Fruit fly (Drosophila melanogaster) whole organism, embryonic: ENCODE data around the gene CG33723.

Experiments
- CG8359 ChIP-seq: fragments of 200-800 bp; sonication (Bioruptor generic); optimal IDR thresholded peaks from 2 replicates; lab custom pipeline; 2017; ENCODE audit warnings: missing biosample characterization, mild to moderate bottlenecking, missing genetic modification characterization, borderline replicate concordance
- Sry-δ ChIP-seq: fragments of 200-800 bp; sonication (Bioruptor generic); optimal IDR thresholded peaks from 2 replicates; lab custom pipeline; 2016; ENCODE audit warnings: missing biosample characterization, missing genetic modification characterization
- tap ChIP-seq: fragments of 200-800 bp; optimal IDR thresholded peaks from 3 replicates; lab custom pipeline; 2019; ENCODE audit warnings: missing biosample characterization, mild to moderate bottlenecking, missing genetic modification characterization, moderate library complexity

CG33723 gene

dm6 chr2L:9396396-9396795 lies 44.1 kb downstream of the CG33723 start:
- TF ChIP-seq tap (tag; lab: Kevin White, UChicago) = no peak
- no peak for TF ChIP-seq Sry-δ (GFP tag; lab: Kevin White, UChicago)
- TF ChIP-seq CG8359 (GFP tag; lab: Kevin White, UChicago) = peak; percentile 99

- TF ChIP-seq CG8359 (GFP tag; lab: Kevin White, UChicago) = peak; percentile 94
Measured at dm6 chr2L:9393284-9393683, 47.3 kb downstream of the CG33723 start.
